Worm (Caenorhabditis elegans): ENCODE data around the gene Y66D12A.16.

- TF ChIP-seq him-1 (tag; optimal IDR thresholded peaks at IDR 0.05) (no peak), W03F9.2 (tag; optimal IDR thresholded peaks at IDR 0.05) (no peak), dao-5 (tag; optimal IDR thresholded peaks at IDR 0.05) (no peak)
Observed at ce11 chrIII:11534624-11535079, 11.3 kb downstream of the Y66D12A.16 start, which contains the start of gene nrps-1.
